Worm (Caenorhabditis elegans): ENCODE measurements around the gene F28A12.3.

- TF ChIP-seq zag-1 (tag; optimal IDR thresholded peaks at IDR 0.05) (peak; percentile 80), elt-1 (tag; optimal IDR thresholded peaks at IDR 0.05) (no peak), unc-62 (GFP tag; optimal IDR thresholded peaks at IDR 0.05) (no peak), unc-55 (GFP tag; optimal IDR thresholded peaks at IDR 0.05) (peak; percentile 40)
Observed at ce11 chrV:8663023-8663422, 21.9 kb upstream of the F28A12.3 start.
